Worm (Caenorhabditis elegans) whole organism, L1 larva: ENCODE data around the gene T03F6.9.
"Not testable (repeated sequence)": the region's sequence is repeated elsewhere in the genome, so short reads cannot be mapped to it uniquely, and the experiment has no call there.

Source experiments
- C16A3.4 ChIP-seq: fragments of 150-350 bp; optimal IDR thresholded peaks from 2 replicates; lab custom pipeline; 2014; ENCODE audit warnings: missing biosample characterization, missing genetic modification characterization
- aly-2 ChIP-seq: fragments of 150-350 bp; optimal IDR thresholded peaks from 2 replicates; lab custom pipeline; 2014; ENCODE audit warnings: missing biosample characterization, missing genetic modification characterization
- blmp-1 ChIP-seq: fragments of 150-350 bp; optimal IDR thresholded peaks from 2 replicates; lab custom pipeline; 2014; ENCODE audit warnings: missing biosample characterization, missing genetic modification characterization
- ceh-82 ChIP-seq, 3 experiments: fragments of 150-350 bp in 1 of 3; sonication (generic microtip) in 2 of 3; optimal IDR thresholded peaks; 2 replicates each; lab custom pipeline; 2014 to 2017; ENCODE audit warnings: missing biosample characterization in 3 of 3, missing genetic modification characterization in 3 of 3
- ceh-88 ChIP-seq: fragments of 200-800 bp; sonication (Bioruptor generic); IDR thresholded peaks from 2 replicates; pipeline ENCODE4 v1.3.6; 2022; ENCODE audit warnings: missing genetic modification characterization, missing compliant biosample characterization
- ceh-90 ChIP-seq: sonication (generic microtip); optimal IDR thresholded peaks from 2 replicates; lab custom pipeline; 2016; ENCODE audit warnings: missing genetic modification characterization, missing compliant biosample characterization
- dpl-1 ChIP-seq, 3 experiments: fragments of 150-350 bp in 2 of 3; sonication (generic microtip) in 1 of 3; optimal IDR thresholded peaks; 2 replicates each; lab custom pipeline; 2014 to 2017; ENCODE audit warnings: missing biosample characterization in 3 of 3, missing genetic modification characterization in 3 of 3, missing genetic modification reagents in 3 of 3
- efl-1 ChIP-seq, 4 experiments: fragments of 150-350 bp; optimal IDR thresholded peaks in 3 of 4; peaks in 1 of 4; 1 replicate in 1 of 4; 2 replicates in 3 of 4; lab custom pipeline; 2014; ENCODE audit warnings: missing biosample characterization in 2 of 4, missing genetic modification characterization in 2 of 4, missing genetic modification reagents in 2 of 4
- elt-3 ChIP-seq, 6 experiments: fragments of 150-350 bp in 1 of 6; sonication (generic microtip); optimal IDR thresholded peaks; 2 replicates each; lab custom pipeline; 2017 to 2018; ENCODE audit warnings: missing biosample characterization in 6 of 6, missing genetic modification characterization in 6 of 6, inconsistent platforms in 1 of 6
- fkh-8 ChIP-seq: sonication (generic microtip); optimal IDR thresholded peaks from 2 replicates; lab custom pipeline; 2016; ENCODE audit warnings: mild to moderate bottlenecking, missing genetic modification characterization, missing compliant biosample characterization
- hlh-17 ChIP-seq: fragments of 200-800 bp; sonication (Bioruptor generic); optimal IDR thresholded peaks from 2 replicates; lab custom pipeline; 2018; ENCODE audit warnings: missing genetic modification characterization, mild to moderate bottlenecking, missing compliant biosample characterization, moderate library complexity, borderline replicate concordance
- hlh-4 ChIP-seq: sonication (generic microtip); optimal IDR thresholded peaks from 2 replicates; lab custom pipeline; 2016; ENCODE audit warnings: mild to moderate bottlenecking, missing genetic modification characterization, missing compliant biosample characterization
- isw-1 ChIP-seq: fragments of 200-800 bp; sonication (Bioruptor generic); IDR thresholded peaks from 2 replicates; pipeline ENCODE4 v1.3.6; 2022; ENCODE audit warnings: missing genetic modification characterization, missing compliant biosample characterization
- lin-13 ChIP-seq: fragments of 150-350 bp; optimal IDR thresholded peaks from 2 replicates; lab custom pipeline; 2014; ENCODE audit warnings: missing biosample characterization, missing genetic modification reagents, missing genetic modification characterization
- lin-15B ChIP-seq: fragments of 150-350 bp; sonication (generic microtip); optimal IDR thresholded peaks from 3 replicates; lab custom pipeline; 2014; ENCODE audit warnings: missing biosample characterization, missing genetic modification characterization
- lsy-2 ChIP-seq, 2 experiments: fragments of 150-350 bp; optimal IDR thresholded peaks; 2 replicates each; lab custom pipeline; 2014; ENCODE audit warnings: missing biosample characterization in 2 of 2, missing genetic modification characterization in 2 of 2
- mab-9 ChIP-seq: fragments of 200-800 bp; sonication (Bioruptor generic); IDR thresholded peaks from 2 replicates; pipeline ENCODE4 v1.3.6; 2022; ENCODE audit warnings: missing genetic modification reagents, missing genetic modification characterization, missing compliant biosample characterization
- mdl-1 ChIP-seq, 2 experiments: fragments of 150-350 bp; optimal IDR thresholded peaks; 2 replicates each; lab custom pipeline; 2014 to 2017; ENCODE audit warnings: missing biosample characterization in 2 of 2, missing genetic modification characterization in 2 of 2, inconsistent platforms in 1 of 2
- nhr-19 ChIP-seq: fragments of 200-800 bp; sonication (Bioruptor generic); conservative IDR thresholded peaks from 2 replicates; pipeline ENCODE4 v1.3.6; 2022; ENCODE audit warnings: missing genetic modification characterization, missing compliant biosample characterization
- nhr-28 ChIP-seq: fragments of 150-350 bp; optimal IDR thresholded peaks from 2 replicates; lab custom pipeline; 2014; ENCODE audit warnings: missing biosample characterization, missing genetic modification characterization
- nhr-84 ChIP-seq: sonication (generic microtip); optimal IDR thresholded peaks from 2 replicates; lab custom pipeline; 2017; ENCODE audit warnings: missing biosample characterization, missing genetic modification characterization
- nhr-85 ChIP-seq: sonication (generic microtip); peaks from one replicate; lab custom pipeline; 2016; ENCODE audit warnings: missing genetic modification characterization, inconsistent platforms, missing compliant biosample characterization
- pax-3 ChIP-seq: fragments of 200-800 bp; sonication (Bioruptor generic); optimal IDR thresholded peaks from 2 replicates; lab custom pipeline; 2018; ENCODE audit warnings: mild to moderate bottlenecking, missing genetic modification characterization, moderate library complexity, missing compliant biosample characterization
- skn-1 ChIP-seq: fragments of 150-350 bp; optimal IDR thresholded peaks from 2 replicates; lab custom pipeline; 2014; ENCODE audit warnings: missing biosample characterization, missing genetic modification characterization
- snu-23 ChIP-seq: sonication (generic microtip); optimal IDR thresholded peaks from 2 replicates; lab custom pipeline; 2016; ENCODE audit warnings: missing genetic modification characterization, missing compliant biosample characterization
- sox-4 ChIP-seq: sonication (generic microtip); optimal IDR thresholded peaks from 2 replicates; lab custom pipeline; 2016; ENCODE audit warnings: missing genetic modification characterization, missing compliant biosample characterization
- unc-130 ChIP-seq: fragments of 150-350 bp; optimal IDR thresholded peaks from 2 replicates; lab custom pipeline; 2017; ENCODE audit warnings: missing biosample characterization, missing genetic modification characterization, inconsistent platforms
- unc-62 ChIP-seq: fragments of 150-350 bp; optimal IDR thresholded peaks from 2 replicates; lab custom pipeline; 2014; ENCODE audit warnings: missing biosample characterization, missing genetic modification reagents, missing genetic modification characterization
- xbp-1 ChIP-seq: sonication (generic microtip); optimal IDR thresholded peaks from 2 replicates; lab custom pipeline; 2016; ENCODE audit warnings: missing genetic modification characterization, missing compliant biosample characterization
- ztf-4 ChIP-seq: fragments of 150-350 bp; optimal IDR thresholded peaks from 2 replicates; lab custom pipeline; 2014; ENCODE audit warnings: missing biosample characterization, missing genetic modification characterization

The T03F6.9 gene

ce11 chrIII:13402934-13403333 lies 32.1 kb upstream of the T03F6.9 start, which contains the start of gene mig-18:
Gene mig-18 (plus strand): TSS chrIII:13403234.
- TF ChIP-seq unc-130 (tag; lab: Kevin White, UChicago), result no peak
- no peak for TF ChIP-seq ceh-90 (tag; lab: Kevin White, UChicago)
- TF ChIP-seq unc-62 (GFP tag; lab: Kevin White, UChicago), result no peak
- TF ChIP-seq sox-4, result no peak
- no peak for TF ChIP-seq fkh-8
- no peak for TF ChIP-seq hlh-4 (tag; lab: Kevin White, UChicago)
- TF ChIP-seq lin-13 (GFP tag; lab: Kevin White, UChicago), result no peak
- no peak for TF ChIP-seq mdl-1 (tag; optimal IDR thresholded peaks at IDR 0.05; lab: Kevin White, UChicago)
- TF ChIP-seq, all 84 proteins: peak for 0

- not testable (repeated sequence) for TF ChIP-seq ceh-82 (tag; optimal IDR thresholded peaks at IDR 0.05; lab: Kevin White, UChicago); C16A3.4 (tag; lab: Kevin White, UChicago); nhr-84 (tag; lab: Kevin White, UChicago)
Observed at ce11 chrIII:13401673-13402258, 30.9 kb upstream of the T03F6.9 start, which contains the start of the genes srlf-9 and srlf-10. Gene srlf-9 (minus strand): TSS chrIII:13401773. Gene srlf-10 (plus strand): TSS chrIII:13402208.

- TF ChIP-seq xbp-1 (no peak), hlh-17 (GFP tag; lab: Kevin White, UChicago) (no peak), elt-3 (tag; optimal IDR thresholded peaks at IDR 0.05; lab: Kevin White, UChicago) (peak in 1 of 6 experiments; percentile 34), blmp-1 (tag; lab: Kevin White, UChicago) (peak; percentile 17)
- TF ChIP-seq, all 84 proteins: peak for 2
Observed at ce11 chrIII:13395262-13395661, 24.4 kb upstream of the T03F6.9 start, which contains the start of gene F11F1.1. Gene F11F1.1 (plus strand): TSS chrIII:13395562.

ce11 chrIII:13393647-13394046 lies 22.8 kb upstream of the T03F6.9 start, which contains the start of gene qdpr-1:
Gene qdpr-1 (plus strand): TSS chrIII:13393910.
- no peak for TF ChIP-seq efl-1 (optimal IDR thresholded peaks at IDR 0.05; lab: Kevin White, UChicago)
- no peak for TF ChIP-seq efl-1 (GFP tag; optimal IDR thresholded peaks at IDR 0.05 in 1 of 2; lab: Kevin White, UChicago)
- TF ChIP-seq pax-3 (tag; lab: Kevin White, UChicago), result no peak
- peak; percentile 59 for TF ChIP-seq blmp-1 (tag; lab: Kevin White, UChicago)
- no peak for TF ChIP-seq aly-2 (tag; lab: Kevin White, UChicago)
- TF ChIP-seq ceh-88, result no peak
- no peak for TF ChIP-seq ztf-4 (tag; lab: Kevin White, UChicago)
- no peak for TF ChIP-seq lin-15B (tag; lab: Kevin White, UChicago)
- TF ChIP-seq nhr-28 (tag; lab: Kevin White, UChicago), result no peak
- peak; percentile 17 for TF ChIP-seq snu-23 (GFP tag; lab: Kevin White, UChicago)
- TF ChIP-seq isw-1, result no peak
- TF ChIP-seq nhr-19 (GFP tag; lab: Robert Waterston, UW), result no peak
- peak in 4 of 6 experiments; percentile 43 to 80 (median 54) for TF ChIP-seq elt-3 (tag; optimal IDR thresholded peaks at IDR 0.05; lab: Kevin White, UChicago)
- TF ChIP-seq lsy-2 (tag; optimal IDR thresholded peaks at IDR 0.05; lab: Kevin White, UChicago), result peak in 1 of 2 experiments; percentile 12

- TF ChIP-seq elt-3 (tag; optimal IDR thresholded peaks at IDR 0.05; lab: Kevin White, UChicago), result no peak
- TF ChIP-seq skn-1 (tag; lab: Kevin White, UChicago), result no peak
- no peak for TF ChIP-seq efl-1 (optimal IDR thresholded peaks at IDR 0.05; lab: Kevin White, UChicago)
- TF ChIP-seq efl-1 (GFP tag; optimal IDR thresholded peaks at IDR 0.05 in 1 of 2; lab: Kevin White, UChicago), result peak; percentile 27 to 74
- TF ChIP-seq mab-9 (GFP tag; lab: Robert Waterston, UW), result no peak
Observed at ce11 chrIII:13393239-13393638, 22.4 kb upstream of the T03F6.9 start, which contains the start of gene dnj-17. Gene dnj-17 (minus strand): TSS chrIII:13393339.

ce11 chrIII:13390789-13391188 lies 19.9 kb upstream of the T03F6.9 start:
- no peak for TF ChIP-seq efl-1 (optimal IDR thresholded peaks at IDR 0.05; lab: Kevin White, UChicago)
- TF ChIP-seq efl-1 (GFP tag; optimal IDR thresholded peaks at IDR 0.05 in 1 of 2; lab: Kevin White, UChicago), result peak in 1 of 2 experiments; percentile 66
- peak; percentile 65 for TF ChIP-seq nhr-85
- TF ChIP-seq dpl-1 (GFP tag; optimal IDR thresholded peaks at IDR 0.05; lab: Kevin White, UChicago), result no peak
